Fruit fly (Drosophila melanogaster) whole organism, prepupa: Measurements from ENCODE around the gene ND-B14.5A.

Source experiments
- Blimp-1 ChIP-seq: fragments of 200-800 bp; sonication (Bioruptor generic); optimal IDR thresholded peaks from 3 replicates; lab custom pipeline; 2017; ENCODE audit warnings: missing biosample characterization, missing genetic modification characterization, mild to moderate bottlenecking, moderate library complexity, missing genetic modification reagents
- CG10669 ChIP-seq: fragments of 200-800 bp; sonication (Bioruptor generic); optimal IDR thresholded peaks from 3 replicates; lab custom pipeline; 2018; ENCODE audit warnings: missing biosample characterization, mild to moderate bottlenecking, missing genetic modification characterization, moderate library complexity
- CG11294 ChIP-seq: fragments of 200-800 bp; sonication (Bioruptor generic); IDR thresholded peaks from 2 replicates; pipeline ENCODE4 v1.3.6; 2022; ENCODE audit warnings: missing biosample characterization, missing genetic modification characterization
- CG11762 ChIP-seq: fragments of 200-800 bp; sonication (Bioruptor generic); optimal IDR thresholded peaks from 3 replicates; lab custom pipeline; 2016; ENCODE audit warnings: missing biosample characterization, missing genetic modification characterization; ENCODE audit not compliant: insufficient read depth
- CG11902 ChIP-seq: fragments of 200-800 bp; sonication (Bioruptor generic); optimal IDR thresholded peaks from 3 replicates; lab custom pipeline; 2016; ENCODE audit warnings: missing biosample characterization, missing genetic modification characterization
- CG15336 ChIP-seq: fragments of 200-800 bp; sonication (Bioruptor generic); IDR thresholded peaks from 2 replicates; pipeline ENCODE4 v1.3.6; 2022; ENCODE audit warnings: missing biosample characterization, missing genetic modification characterization
- CG1621 ChIP-seq: fragments of 200-800 bp; sonication (Bioruptor generic); optimal IDR thresholded peaks from 3 replicates; lab custom pipeline; 2018; ENCODE audit warnings: missing biosample characterization, mild to moderate bottlenecking, missing genetic modification characterization
- CG3032 ChIP-seq: fragments of 200-800 bp; optimal IDR thresholded peaks from 2 replicates; lab custom pipeline; 2019; ENCODE audit warnings: missing biosample characterization, mild to moderate bottlenecking, missing genetic modification characterization, moderate library complexity
- CG32006 ChIP-seq: fragments of 200-800 bp; sonication (Bioruptor generic); optimal IDR thresholded peaks from 3 replicates; lab custom pipeline; 2017; ENCODE audit warnings: missing biosample characterization, mild to moderate bottlenecking, missing genetic modification characterization
- CG34406 ChIP-seq: fragments of 200-800 bp; sonication (Bioruptor generic); optimal IDR thresholded peaks from 3 replicates; lab custom pipeline; 2016; ENCODE audit warnings: missing biosample characterization, missing genetic modification characterization
- CG3919 ChIP-seq: fragments of 200-800 bp; sonication (Bioruptor generic); optimal IDR thresholded peaks from 3 replicates; lab custom pipeline; 2016; ENCODE audit warnings: missing biosample characterization, missing genetic modification characterization
- CG4318 ChIP-seq: fragments of 200-800 bp; sonication (Bioruptor generic); optimal IDR thresholded peaks from 3 replicates; lab custom pipeline; 2017; ENCODE audit warnings: missing biosample characterization, mild to moderate bottlenecking, missing genetic modification characterization
- CG6276 ChIP-seq: fragments of 200-800 bp; sonication (Bioruptor generic); optimal IDR thresholded peaks from 2 replicates; lab custom pipeline; 2017; ENCODE audit warnings: missing biosample characterization, mild to moderate bottlenecking, missing genetic modification characterization
- CG6792 ChIP-seq: fragments of 200-800 bp; sonication (Bioruptor generic); optimal IDR thresholded peaks from 3 replicates; lab custom pipeline; 2016; ENCODE audit warnings: missing biosample characterization, missing genetic modification characterization
- CG6854 ChIP-seq: fragments of 200-800 bp; sonication (Bioruptor generic); optimal IDR thresholded peaks from 2 replicates; lab custom pipeline; 2017; ENCODE audit warnings: missing biosample characterization, mild to moderate bottlenecking, missing genetic modification characterization
- CG8119 ChIP-seq: fragments of 200-800 bp; sonication (Bioruptor generic); IDR thresholded peaks from 3 replicates; pipeline ENCODE4 v1.3.6; 2022; ENCODE audit warnings: missing biosample characterization, missing genetic modification characterization
- CG8319 ChIP-seq: fragments of 200-800 bp; sonication (Bioruptor generic); optimal IDR thresholded peaks from 3 replicates; lab custom pipeline; 2016; ENCODE audit warnings: missing biosample characterization, missing genetic modification characterization
- CG8632 ChIP-seq: fragments of 200-800 bp; sonication (Bioruptor generic); optimal IDR thresholded peaks from 3 replicates; lab custom pipeline; 2016; ENCODE audit warnings: missing biosample characterization, missing genetic modification characterization
- CG9139 ChIP-seq: fragments of 200-800 bp; sonication (Bioruptor generic); optimal IDR thresholded peaks from 3 replicates; lab custom pipeline; 2017; ENCODE audit warnings: missing biosample characterization, mild to moderate bottlenecking, missing genetic modification characterization
- Eip75B ChIP-seq: fragments of 200-800 bp; sonication (Bioruptor generic); optimal IDR thresholded peaks from 3 replicates; lab custom pipeline; 2016; ENCODE audit warnings: missing biosample characterization, missing genetic modification characterization
- Eip78C ChIP-seq: fragments of 200-800 bp; sonication (Bioruptor generic); peaks from one replicate; lab custom pipeline; 2016; ENCODE audit warnings: missing biosample characterization, missing genetic modification characterization
- Eip93F ChIP-seq: fragments of 200-800 bp; sonication (Bioruptor generic); optimal IDR thresholded peaks from 2 replicates; lab custom pipeline; 2016; ENCODE audit warnings: missing biosample characterization, mild to moderate bottlenecking, missing genetic modification characterization
- Ets21C ChIP-seq: fragments of 200-800 bp; sonication (Bioruptor generic); optimal IDR thresholded peaks from 3 replicates; lab custom pipeline; 2016; ENCODE audit warnings: missing biosample characterization, missing genetic modification characterization
- Ets96B ChIP-seq: fragments of 200-800 bp; optimal IDR thresholded peaks from 2 replicates; lab custom pipeline; 2019; ENCODE audit warnings: missing biosample characterization, mild to moderate bottlenecking, missing genetic modification characterization, moderate library complexity
- Gug ChIP-seq: fragments of 200-800 bp; sonication (Bioruptor generic); IDR thresholded peaks from 2 replicates; pipeline ENCODE4 v1.3.6; 2022; ENCODE audit warnings: missing biosample characterization, missing genetic modification characterization
- Hr38 ChIP-seq: sonication (Bioruptor generic); optimal IDR thresholded peaks from 2 replicates; lab custom pipeline; 2016; ENCODE audit warnings: missing biosample characterization, missing genetic modification characterization
- Hr4 ChIP-seq: fragments of 200-800 bp; sonication (Bioruptor generic); optimal IDR thresholded peaks from 3 replicates; lab custom pipeline; 2016; ENCODE audit warnings: missing biosample characterization, missing genetic modification characterization
- Lpt ChIP-seq: fragments of 200-800 bp; sonication (Bioruptor generic); optimal IDR thresholded peaks from 3 replicates; lab custom pipeline; 2016; ENCODE audit warnings: missing biosample characterization, missing genetic modification characterization
- Met ChIP-seq: fragments of 200-800 bp; sonication (Bioruptor generic); optimal IDR thresholded peaks from 3 replicates; lab custom pipeline; 2016; ENCODE audit warnings: missing biosample characterization, missing genetic modification characterization
- OdsH ChIP-seq: fragments of 200-800 bp; sonication (Bioruptor generic); optimal IDR thresholded peaks from 3 replicates; lab custom pipeline; 2016; ENCODE audit warnings: missing biosample characterization, missing genetic modification characterization
- Smox ChIP-seq: fragments of 200-800 bp; sonication (Bioruptor generic); optimal IDR thresholded peaks from 3 replicates; lab custom pipeline; 2016; ENCODE audit warnings: missing biosample characterization, missing genetic modification characterization
- Sox102F ChIP-seq: fragments of 200-800 bp; sonication (Bioruptor generic); optimal IDR thresholded peaks from 2 replicates; lab custom pipeline; 2016; ENCODE audit warnings: missing biosample characterization, mild to moderate bottlenecking, missing genetic modification characterization
- achi ChIP-seq: fragments of 200-800 bp; sonication (Bioruptor generic); optimal IDR thresholded peaks from 3 replicates; lab custom pipeline; 2016; ENCODE audit warnings: missing biosample characterization, missing genetic modification characterization
- acj6 ChIP-seq: fragments of 200-800 bp; sonication (Bioruptor generic); optimal IDR thresholded peaks from 3 replicates; lab custom pipeline; 2016; ENCODE audit warnings: missing biosample characterization, missing genetic modification characterization
- cyc ChIP-seq: fragments of 200-800 bp; sonication (Bioruptor generic); optimal IDR thresholded peaks from 3 replicates; lab custom pipeline; 2016; ENCODE audit warnings: missing biosample characterization, missing genetic modification characterization
- dac ChIP-seq: fragments of 200-800 bp; sonication (Bioruptor generic); optimal IDR thresholded peaks from 2 replicates; lab custom pipeline; 2017; ENCODE audit warnings: missing biosample characterization, mild to moderate bottlenecking, missing genetic modification characterization
- dsx ChIP-seq: fragments of 200-800 bp; optimal IDR thresholded peaks from 3 replicates; lab custom pipeline; 2019; ENCODE audit warnings: missing biosample characterization, mild to moderate bottlenecking, missing genetic modification characterization, moderate library complexity; ENCODE audit not compliant: poor library complexity, severe bottlenecking
- eg ChIP-seq: fragments of 200-800 bp; sonication (Bioruptor generic); IDR thresholded peaks from 3 replicates; pipeline ENCODE4 v1.3.6; 2022; ENCODE audit warnings: missing biosample characterization, missing genetic modification characterization
- esn ChIP-seq: fragments of 200-800 bp; sonication (Bioruptor generic); optimal IDR thresholded peaks from 2 replicates; lab custom pipeline; 2016; ENCODE audit warnings: missing biosample characterization, mild to moderate bottlenecking, missing genetic modification characterization, moderate library complexity
- fd59A ChIP-seq: fragments of 200-800 bp; sonication (Bioruptor generic); optimal IDR thresholded peaks from 2 replicates; lab custom pipeline; 2017; ENCODE audit warnings: missing biosample characterization, mild to moderate bottlenecking, missing genetic modification characterization, missing genetic modification reagents
- fd85E ChIP-seq: fragments of 200-800 bp; sonication (Bioruptor generic); optimal IDR thresholded peaks from 3 replicates; lab custom pipeline; 2016; ENCODE audit warnings: missing biosample characterization, missing genetic modification characterization
- fkh ChIP-seq: fragments of 200-800 bp; sonication (Bioruptor generic); optimal IDR thresholded peaks from 3 replicates; lab custom pipeline; 2017; ENCODE audit warnings: missing biosample characterization, mild to moderate bottlenecking, missing genetic modification characterization, moderate library complexity
- lz ChIP-seq: fragments of 200-800 bp; sonication (Bioruptor generic); optimal IDR thresholded peaks from 3 replicates; lab custom pipeline; 2016; ENCODE audit warnings: missing biosample characterization, missing genetic modification characterization
- net ChIP-seq: fragments of 200-800 bp; sonication (Bioruptor generic); optimal IDR thresholded peaks from 3 replicates; lab custom pipeline; 2016; ENCODE audit warnings: missing biosample characterization, missing genetic modification characterization
- pdm3 ChIP-seq: fragments of 200-800 bp; sonication (Bioruptor generic); optimal IDR thresholded peaks from 3 replicates; lab custom pipeline; 2016; ENCODE audit warnings: missing biosample characterization, missing genetic modification characterization
- salr ChIP-seq, 2 experiments: fragments of 200-800 bp; sonication (Bioruptor generic); optimal IDR thresholded peaks; 3 replicates each; lab custom pipeline; 2016 to 2018; ENCODE audit warnings: missing biosample characterization in 2 of 2, missing genetic modification characterization in 2 of 2, mild to moderate bottlenecking in 1 of 2
- spab ChIP-seq: fragments of 200-800 bp; sonication (Bioruptor generic); optimal IDR thresholded peaks from 2 replicates; lab custom pipeline; 2017; ENCODE audit warnings: missing biosample characterization, mild to moderate bottlenecking, missing genetic modification characterization, missing genetic modification reagents
- ss ChIP-seq, 2 experiments: fragments of 200-800 bp; sonication (Bioruptor generic); optimal IDR thresholded peaks; 2 replicates in 1 of 2; 3 replicates in 1 of 2; lab custom pipeline; 2017 to 2018; ENCODE audit warnings: mild to moderate bottlenecking in 2 of 2, missing biosample characterization in 2 of 2, missing genetic modification characterization in 2 of 2, moderate library complexity in 1 of 2
- svp ChIP-seq: fragments of 200-800 bp; sonication (Bioruptor generic); peaks from one replicate; lab custom pipeline; 2016; ENCODE audit warnings: missing biosample characterization, missing genetic modification characterization
- topi ChIP-seq: fragments of 200-800 bp; sonication (Bioruptor generic); optimal IDR thresholded peaks from 3 replicates; lab custom pipeline; 2016; ENCODE audit warnings: missing biosample characterization, missing genetic modification characterization
- vri ChIP-seq: fragments of 200-800 bp; sonication (Bioruptor generic); optimal IDR thresholded peaks from 3 replicates; lab custom pipeline; 2016; ENCODE audit warnings: missing biosample characterization, mild to moderate bottlenecking, missing genetic modification characterization

The ND-B14.5A gene

DNA sequence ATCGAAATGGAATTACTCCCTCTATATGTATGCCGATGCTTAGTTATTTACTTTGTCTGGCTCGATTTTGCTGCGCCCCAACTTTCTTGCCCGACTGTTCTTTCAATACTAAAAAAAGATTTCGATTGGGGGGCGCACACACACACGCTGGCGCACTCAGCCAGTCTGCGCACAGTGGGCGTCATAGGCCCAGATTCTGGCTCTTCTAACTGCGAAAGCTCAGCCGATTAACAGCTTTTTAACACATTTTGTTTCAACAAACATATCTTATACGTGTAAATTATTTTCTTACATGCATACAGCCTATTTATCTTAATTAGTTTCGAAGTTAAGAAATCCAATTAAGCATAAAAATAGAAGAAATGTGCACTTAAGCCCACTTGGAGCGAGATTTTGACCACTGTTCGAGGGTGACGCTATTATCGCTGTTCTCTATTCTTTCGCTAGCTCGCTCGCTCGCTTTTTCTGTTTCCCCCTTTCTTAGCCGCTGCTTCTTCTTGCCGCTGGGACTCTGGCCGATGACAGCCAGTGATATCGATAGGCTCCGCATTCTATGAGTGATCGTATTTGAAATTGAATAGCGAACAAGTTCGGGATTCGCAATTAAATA, 50.0 kb downstream of the ND-B14.5A start, which contains the start of gene Vinc:
Gene Vinc (minus strand): TSS at position 387 of the 610 bp plus-strand sequence.
- peak; percentile 90 for TF ChIP-seq Ets96B (tag; lab: Kevin White, UChicago)
- TF ChIP-seq Hr38, result no peak
- TF ChIP-seq lz (GFP tag; lab: Kevin White, UChicago), result peak; percentile 77
- TF ChIP-seq Eip93F (GFP tag; lab: Kevin White, UChicago), result peak; percentile 85
- TF ChIP-seq CG11294 (GFP tag; lab: Robert Waterston, UW), result peak; percentile 66; the same call in 1 of the 2 replicates
- TF ChIP-seq esn (GFP tag; lab: Kevin White, UChicago), result peak; percentile 84
- TF ChIP-seq CG11762, result peak; percentile 91
- peak; percentile 84 for TF ChIP-seq CG8632 (GFP tag; lab: Kevin White, UChicago)
- TF ChIP-seq CG11902, result peak; percentile 79
- TF ChIP-seq CG34406 (GFP tag; lab: Kevin White, UChicago), result peak; percentile 73
- TF ChIP-seq eg (GFP tag; lab: Robert Waterston, UW), result peak; percentile 86
- no peak for TF ChIP-seq achi (GFP tag; lab: Kevin White, UChicago)
- no peak for TF ChIP-seq CG4318
- peak; percentile 91 for TF ChIP-seq CG6276 (GFP tag; lab: Kevin White, UChicago)
- peak; percentile 70 for TF ChIP-seq Lpt (GFP tag; lab: Kevin White, UChicago)
- peak; percentile 90 for TF ChIP-seq topi
- peak; percentile 75 for TF ChIP-seq CG9139 (GFP tag; lab: Kevin White, UChicago)
- TF ChIP-seq pdm3 (GFP tag; lab: Kevin White, UChicago), result no peak
- TF ChIP-seq OdsH (GFP tag; lab: Kevin White, UChicago), result no peak
- TF ChIP-seq salr (GFP tag; optimal IDR thresholded peaks at IDR 0.05; lab: Kevin White, UChicago), result peak in 1 of 2 experiments; percentile 37
- no peak for TF ChIP-seq Smox (GFP tag; lab: Kevin White, UChicago)
- peak; percentile 73 for TF ChIP-seq CG1621
- no peak for TF ChIP-seq acj6 (GFP tag; lab: Kevin White, UChicago)
- TF ChIP-seq Met (GFP tag; lab: Kevin White, UChicago), result peak; percentile 92
- TF ChIP-seq Hr4, result no peak
- TF ChIP-seq Sox102F, result no peak
- peak; percentile 94 for TF ChIP-seq Eip75B (GFP tag; lab: Kevin White, UChicago)
- TF ChIP-seq CG32006 (GFP tag; lab: Kevin White, UChicago), result peak; percentile 78
- TF ChIP-seq Gug (GFP tag; lab: Robert Waterston, UW), result peak; percentile 82
- peak; percentile 95 for TF ChIP-seq fkh
- peak; percentile 92 for TF ChIP-seq CG3032 (tag; lab: Kevin White, UChicago)
- TF ChIP-seq Ets21C (GFP tag; lab: Kevin White, UChicago), result peak; percentile 68
- peak; percentile 88 for TF ChIP-seq cyc (GFP tag; lab: Kevin White, UChicago)
- TF ChIP-seq fd59A, result peak; percentile 69
- TF ChIP-seq net (GFP tag; lab: Kevin White, UChicago), result peak; percentile 89
- TF ChIP-seq fd85E, result no peak
- peak; percentile 96 for TF ChIP-seq svp
- peak; percentile 93 for TF ChIP-seq CG10669 (GFP tag; lab: Kevin White, UChicago)
- peak; percentile 84 for TF ChIP-seq CG8119
- TF ChIP-seq ss (GFP tag; optimal IDR thresholded peaks at IDR 0.05; lab: Kevin White, UChicago), result peak; percentile 89 to 93
- TF ChIP-seq spab (GFP tag; lab: Kevin White, UChicago), result peak; percentile 87
- peak; percentile 97 for TF ChIP-seq Eip78C
- TF ChIP-seq CG6792 (GFP tag; lab: Kevin White, UChicago), result peak; percentile 81
- TF ChIP-seq CG8319, result peak; percentile 85
- TF ChIP-seq CG3919 (GFP tag; lab: Kevin White, UChicago), result peak; percentile 90
- TF ChIP-seq CG15336 (GFP tag; lab: Robert Waterston, UW), result peak; percentile 77
- TF ChIP-seq dac (GFP tag; lab: Kevin White, UChicago), result peak; percentile 58
- peak; percentile 80 for TF ChIP-seq CG6854 (GFP tag; lab: Kevin White, UChicago)
- TF ChIP-seq vri (GFP tag; lab: Kevin White, UChicago), result peak; percentile 56
- peak; percentile 71 for TF ChIP-seq Blimp-1
- TF ChIP-seq dsx (GFP tag; lab: Kevin White, UChicago), result peak; percentile 89
